Fruit fly (Drosophila melanogaster) Kc167 (cell line): ENCODE measurements around the gene bab2.

Experiments
- Myc ChIP-seq: fragments of >200 bp; optimal IDR thresholded peaks from 2 replicates; lab custom pipeline; 2017; ENCODE audit warnings: missing external identifiers
- Sin3A ChIP-seq: fragments of >200 bp; optimal IDR thresholded peaks from 2 replicates; lab custom pipeline; 2018; ENCODE audit warnings: missing external identifiers
- h ChIP-seq: fragments of >200 bp; optimal IDR thresholded peaks from 3 replicates; lab custom pipeline; 2018; ENCODE audit warnings: missing external identifiers
- insv ChIP-seq: fragments of >200 bp; optimal IDR thresholded peaks from 3 replicates; lab custom pipeline; 2018; ENCODE audit warnings: missing external identifiers
- psq ChIP-seq: fragments of >200 bp; optimal IDR thresholded peaks from 2 replicates; lab custom pipeline; 2017; ENCODE audit warnings: missing external identifiers
- ttk ChIP-seq: sonication (Bioruptor generic); optimal IDR thresholded peaks from 2 replicates; lab custom pipeline; 2017; ENCODE audit warnings: missing external identifiers

The bab2 gene

dm6 chr3L:1170611-1171010 lies 6.5 kb downstream of the bab2 start:
- TF ChIP-seq h (no peak), Myc (lab: Kevin White, UChicago) (no peak), Sin3A (lab: Kevin White, UChicago) (no peak), psq (no peak), insv (lab: Kevin White, UChicago) (no peak), ttk (no peak)

dm6 chr3L:1169617-1170016 lies 7.5 kb downstream of the bab2 start:
- TF ChIP-seq Myc (lab: Kevin White, UChicago) (no peak), insv (lab: Kevin White, UChicago) (no peak), psq (no peak), Sin3A (lab: Kevin White, UChicago) (no peak), h (no peak), ttk (no peak)

- TF ChIP-seq h (no peak), Myc (lab: Kevin White, UChicago) (no peak)
Observed at dm6 chr3L:1168445-1168844, 8.6 kb downstream of the bab2 start.

- TF ChIP-seq insv (lab: Kevin White, UChicago) (no peak), psq (no peak), Sin3A (lab: Kevin White, UChicago) (no peak), Myc (lab: Kevin White, UChicago) (no peak), h (no peak), ttk (no peak)
Observed at dm6 chr3L:1166945-1167913, 9.8 kb downstream of the bab2 start.

dm6 chr3L:1166266-1166665 lies 10.8 kb downstream of the bab2 start:
- TF ChIP-seq ttk, result no peak
- no peak for TF ChIP-seq insv (lab: Kevin White, UChicago)

dm6 chr3L:1165808-1166207 lies 11.3 kb downstream of the bab2 start:
- TF ChIP-seq h, result no peak
- no peak for TF ChIP-seq psq
- no peak for TF ChIP-seq ttk
- no peak for TF ChIP-seq insv (lab: Kevin White, UChicago)
- no peak for TF ChIP-seq Sin3A (lab: Kevin White, UChicago)
- no peak for TF ChIP-seq Myc (lab: Kevin White, UChicago)

- no peak for TF ChIP-seq insv (lab: Kevin White, UChicago)
- TF ChIP-seq Myc (lab: Kevin White, UChicago), result no peak
- TF ChIP-seq h, result no peak
- no peak for TF ChIP-seq psq
- no peak for TF ChIP-seq Sin3A (lab: Kevin White, UChicago)
- no peak for TF ChIP-seq ttk
Observed at dm6 chr3L:1152540-1153348, 24.3 kb downstream of the bab2 start.

dm6 chr3L:1151691-1152090 lies 25.4 kb downstream of the bab2 start:
- no peak for TF ChIP-seq insv (lab: Kevin White, UChicago)
- no peak for TF ChIP-seq Myc (lab: Kevin White, UChicago)
- no peak for TF ChIP-seq Sin3A (lab: Kevin White, UChicago)
- TF ChIP-seq h, result no peak
- TF ChIP-seq psq, result no peak

dm6 chr3L:1149230-1149629 lies 27.8 kb downstream of the bab2 start:
- no peak for TF ChIP-seq insv (lab: Kevin White, UChicago)
- no peak for TF ChIP-seq h
- no peak for TF ChIP-seq psq
- TF ChIP-seq ttk, result no peak
- TF ChIP-seq Myc (lab: Kevin White, UChicago), result no peak
- no peak for TF ChIP-seq Sin3A (lab: Kevin White, UChicago)

- no peak for TF ChIP-seq insv (lab: Kevin White, UChicago)
- TF ChIP-seq ttk, result no peak
- no peak for TF ChIP-seq Sin3A (lab: Kevin White, UChicago)
- TF ChIP-seq h, result no peak
- no peak for TF ChIP-seq Myc (lab: Kevin White, UChicago)
- TF ChIP-seq psq, result no peak
Observed at dm6 chr3L:1146492-1146891, 30.6 kb downstream of the bab2 start.

dm6 chr3L:1140539-1140938 lies 36.5 kb downstream of the bab2 start:
- TF ChIP-seq ttk, result no peak
- no peak for TF ChIP-seq Sin3A (lab: Kevin White, UChicago)
- TF ChIP-seq h, result no peak
- no peak for TF ChIP-seq Myc (lab: Kevin White, UChicago)
- no peak for TF ChIP-seq insv (lab: Kevin White, UChicago)
- no peak for TF ChIP-seq psq

dm6 chr3L:1139376-1139775 lies 37.7 kb downstream of the bab2 start:
- TF ChIP-seq ttk, result no peak
- no peak for TF ChIP-seq Myc (lab: Kevin White, UChicago)
- TF ChIP-seq Sin3A (lab: Kevin White, UChicago), result no peak
- no peak for TF ChIP-seq insv (lab: Kevin White, UChicago)
- no peak for TF ChIP-seq psq
- no peak for TF ChIP-seq h

- TF ChIP-seq Sin3A (lab: Kevin White, UChicago) (no peak), ttk (no peak), Myc (lab: Kevin White, UChicago) (no peak), insv (lab: Kevin White, UChicago) (no peak), h (no peak), psq (no peak)
Observed at dm6 chr3L:1137509-1137908, 39.6 kb downstream of the bab2 start.
